Worm (Caenorhabditis elegans) whole organism, L1 larva: Measurements from ENCODE around the gene clec-179.

ENCODE experiments used
- C16A3.4 ChIP-seq: fragments of 150-350 bp; optimal IDR thresholded peaks from 2 replicates; lab custom pipeline; 2014; ENCODE audit warnings: missing biosample characterization, missing genetic modification characterization
- C34B4.2 ChIP-seq: sonication (generic microtip); optimal IDR thresholded peaks from 2 replicates; lab custom pipeline; 2017; ENCODE audit warnings: mild to moderate bottlenecking, missing genetic modification characterization, missing compliant biosample characterization
- aha-1 ChIP-seq: fragments of 150-350 bp; optimal IDR thresholded peaks from 2 replicates; lab custom pipeline; 2014; ENCODE audit warnings: missing biosample characterization, missing genetic modification characterization
- ama-1 ChIP-seq: fragments of 150-350 bp; optimal IDR thresholded peaks from 2 replicates; lab custom pipeline; 2014
- ceh-8 ChIP-seq: fragments of 200-800 bp; sonication (Bioruptor generic); optimal IDR thresholded peaks from 2 replicates; lab custom pipeline; 2018; ENCODE audit warnings: mild to moderate bottlenecking, missing genetic modification characterization, moderate library complexity, missing compliant biosample characterization
- ceh-90 ChIP-seq: sonication (generic microtip); optimal IDR thresholded peaks from 2 replicates; lab custom pipeline; 2016; ENCODE audit warnings: missing genetic modification characterization, missing compliant biosample characterization
- dpl-1 ChIP-seq, 3 experiments: fragments of 150-350 bp in 2 of 3; sonication (generic microtip) in 1 of 3; optimal IDR thresholded peaks; 2 replicates each; lab custom pipeline; 2014 to 2017; ENCODE audit warnings: missing biosample characterization in 3 of 3, missing genetic modification characterization in 3 of 3, missing genetic modification reagents in 3 of 3
- efl-1 ChIP-seq, 4 experiments: fragments of 150-350 bp; optimal IDR thresholded peaks in 3 of 4; peaks in 1 of 4; 1 replicate in 1 of 4; 2 replicates in 3 of 4; lab custom pipeline; 2014; ENCODE audit warnings: missing biosample characterization in 2 of 4, missing genetic modification characterization in 2 of 4, missing genetic modification reagents in 2 of 4
- egl-27 ChIP-seq, 2 experiments: fragments of 150-350 bp in 1 of 2; sonication (generic microtip); optimal IDR thresholded peaks; 3 replicates each; lab custom pipeline; 2017 to 2018; ENCODE audit warnings: missing biosample characterization in 2 of 2, missing genetic modification characterization in 2 of 2, missing genetic modification reagents in 2 of 2
- elt-2 ChIP-seq: sonication (generic microtip); optimal IDR thresholded peaks from 2 replicates; lab custom pipeline; 2016; ENCODE audit warnings: missing genetic modification characterization, mild to moderate bottlenecking, inconsistent platforms, missing compliant biosample characterization, missing genetic modification reagents
- elt-3 ChIP-seq, 6 experiments: fragments of 150-350 bp in 1 of 6; sonication (generic microtip); optimal IDR thresholded peaks; 2 replicates each; lab custom pipeline; 2017 to 2018; ENCODE audit warnings: missing biosample characterization in 6 of 6, missing genetic modification characterization in 6 of 6, inconsistent platforms in 1 of 6
- fkh-4 ChIP-seq: sonication (generic microtip); optimal IDR thresholded peaks from 2 replicates; lab custom pipeline; 2016; ENCODE audit warnings: missing compliant biosample characterization, missing genetic modification characterization, borderline replicate concordance
- fkh-8 ChIP-seq: sonication (generic microtip); optimal IDR thresholded peaks from 2 replicates; lab custom pipeline; 2016; ENCODE audit warnings: mild to moderate bottlenecking, missing genetic modification characterization, missing compliant biosample characterization
- hpl-2 ChIP-seq: fragments of 150-350 bp; optimal IDR thresholded peaks from 2 replicates; lab custom pipeline; 2014; ENCODE audit warnings: missing biosample characterization, missing genetic modification reagents, missing genetic modification characterization
- irx-1 ChIP-seq: sonication (generic microtip); optimal IDR thresholded peaks from 2 replicates; lab custom pipeline; 2016; ENCODE audit warnings: missing genetic modification characterization, missing compliant biosample characterization
- jun-1 ChIP-seq: fragments of 150-350 bp; optimal IDR thresholded peaks from 2 replicates; lab custom pipeline; 2014; ENCODE audit warnings: missing biosample characterization, missing genetic modification reagents, missing genetic modification characterization
- lin-13 ChIP-seq: fragments of 150-350 bp; optimal IDR thresholded peaks from 2 replicates; lab custom pipeline; 2014; ENCODE audit warnings: missing biosample characterization, missing genetic modification reagents, missing genetic modification characterization
- lin-14 ChIP-seq: fragments of 200-800 bp; sonication (Bioruptor generic); optimal IDR thresholded peaks from 2 replicates; lab custom pipeline; 2018; ENCODE audit warnings: mild to moderate bottlenecking, missing genetic modification characterization, moderate library complexity, missing compliant biosample characterization
- lin-15B ChIP-seq: fragments of 150-350 bp; sonication (generic microtip); optimal IDR thresholded peaks from 3 replicates; lab custom pipeline; 2014; ENCODE audit warnings: missing biosample characterization, missing genetic modification characterization
- lin-39 ChIP-seq: fragments of 150-350 bp; optimal IDR thresholded peaks from 2 replicates; lab custom pipeline; 2014; ENCODE audit warnings: missing biosample characterization, missing genetic modification reagents, missing genetic modification characterization
- lsy-2 ChIP-seq, 2 experiments: fragments of 150-350 bp; optimal IDR thresholded peaks; 2 replicates each; lab custom pipeline; 2014; ENCODE audit warnings: missing biosample characterization in 2 of 2, missing genetic modification characterization in 2 of 2
- mef-2 ChIP-seq: fragments of 150-350 bp; optimal IDR thresholded peaks from 2 replicates; lab custom pipeline; 2014; ENCODE audit warnings: missing biosample characterization, missing genetic modification characterization
- mep-1 ChIP-seq: fragments of 150-350 bp; optimal IDR thresholded peaks from 2 replicates; lab custom pipeline; 2014; ENCODE audit warnings: missing biosample characterization, missing genetic modification characterization
- nhr-11 ChIP-seq: fragments of 150-350 bp; optimal IDR thresholded peaks from 2 replicates; lab custom pipeline; 2014; ENCODE audit warnings: missing biosample characterization, missing genetic modification characterization
- nhr-71 ChIP-seq: sonication (generic microtip); optimal IDR thresholded peaks from 2 replicates; lab custom pipeline; 2016; ENCODE audit warnings: mild to moderate bottlenecking, missing genetic modification characterization, moderate library complexity, missing compliant biosample characterization
- nhr-77 ChIP-seq: fragments of 150-350 bp; optimal IDR thresholded peaks from 2 replicates; lab custom pipeline; 2014; ENCODE audit warnings: missing biosample characterization, missing genetic modification characterization
- skn-1 ChIP-seq: fragments of 150-350 bp; optimal IDR thresholded peaks from 2 replicates; lab custom pipeline; 2014; ENCODE audit warnings: missing biosample characterization, missing genetic modification characterization
- snpc-4 ChIP-seq: fragments of 150-350 bp; optimal IDR thresholded peaks from 2 replicates; lab custom pipeline; 2014; ENCODE audit warnings: missing biosample characterization, missing genetic modification characterization
- snu-23 ChIP-seq: sonication (generic microtip); optimal IDR thresholded peaks from 2 replicates; lab custom pipeline; 2016; ENCODE audit warnings: missing genetic modification characterization, missing compliant biosample characterization
- sup-37 ChIP-seq: fragments of 200-800 bp; sonication (Bioruptor generic); optimal IDR thresholded peaks from 2 replicates; lab custom pipeline; 2018; ENCODE audit warnings: mild to moderate bottlenecking, missing genetic modification characterization, missing compliant biosample characterization
- swsn-7 ChIP-seq: sonication (generic microtip); optimal IDR thresholded peaks from 2 replicates; lab custom pipeline; 2016; ENCODE audit warnings: missing genetic modification characterization, missing compliant biosample characterization
- tlp-1 ChIP-seq: fragments of 150-350 bp; optimal IDR thresholded peaks from 2 replicates; lab custom pipeline; 2014; ENCODE audit warnings: missing biosample characterization, missing genetic modification characterization
- unc-62 ChIP-seq: fragments of 150-350 bp; optimal IDR thresholded peaks from 2 replicates; lab custom pipeline; 2014; ENCODE audit warnings: missing biosample characterization, missing genetic modification reagents, missing genetic modification characterization
- unc-98 ChIP-seq: fragments of 200-800 bp; sonication (Bioruptor generic); IDR thresholded peaks from 2 replicates; pipeline ENCODE4 v1.3.6; 2022; ENCODE audit warnings: missing genetic modification characterization, missing compliant biosample characterization
- vab-15 ChIP-seq: sonication (generic microtip); optimal IDR thresholded peaks from 2 replicates; lab custom pipeline; 2017; ENCODE audit warnings: missing genotype, mild to moderate bottlenecking, missing genetic modification characterization, missing compliant biosample characterization
- ztf-11 ChIP-seq, 2 experiments: sonication (generic microtip); optimal IDR thresholded peaks; 2 replicates each; lab custom pipeline; 2016 to 2017; ENCODE audit warnings: missing genetic modification characterization in 2 of 2, missing biosample characterization in 1 of 2, missing compliant biosample characterization in 1 of 2
- ztf-4 ChIP-seq: fragments of 150-350 bp; optimal IDR thresholded peaks from 2 replicates; lab custom pipeline; 2014; ENCODE audit warnings: missing biosample characterization, missing genetic modification characterization

Gene clec-179

ce11 chrIV:7188528-7189422 lies 4.3 kb upstream of the clec-179 start, which contains the start of gene srlf-7 (continued):
- TF ChIP-seq C34B4.2 (tag; lab: Kevin White, UChicago), result no peak
- no peak for TF ChIP-seq tlp-1 (tag; lab: Kevin White, UChicago)
- TF ChIP-seq efl-1 (optimal IDR thresholded peaks at IDR 0.05; lab: Kevin White, UChicago), result peak in 1 of 2 experiments; percentile 25
- no peak for TF ChIP-seq efl-1 (GFP tag; optimal IDR thresholded peaks at IDR 0.05 in 1 of 2; lab: Kevin White, UChicago)
- TF ChIP-seq skn-1 (tag; lab: Kevin White, UChicago), result no peak
- no peak for TF ChIP-seq sup-37 (GFP tag; lab: Kevin White, UChicago)
- peak; percentile 9 for TF ChIP-seq lin-13 (GFP tag; lab: Kevin White, UChicago)
- TF ChIP-seq ama-1 (lab: Kevin White, UChicago), result no peak
- no peak for TF ChIP-seq lin-15B (tag; lab: Kevin White, UChicago)
- TF ChIP-seq unc-98 (GFP tag; lab: Robert Waterston, UW), result no peak
- TF ChIP-seq mep-1 (tag; lab: Kevin White, UChicago), result no peak
- TF ChIP-seq ceh-8 (GFP tag; lab: Kevin White, UChicago), result no peak
- TF ChIP-seq unc-62 (GFP tag; lab: Kevin White, UChicago), result no peak
- TF ChIP-seq C16A3.4 (tag; lab: Kevin White, UChicago), result peak; percentile 37
- no peak for TF ChIP-seq mef-2 (tag; lab: Kevin White, UChicago)
- peak; percentile 58 for TF ChIP-seq nhr-77 (tag; lab: Kevin White, UChicago)
- no peak for TF ChIP-seq ceh-90 (tag; lab: Kevin White, UChicago)
- no peak for TF ChIP-seq lin-39 (tag; lab: Kevin White, UChicago)
- peak; percentile 66 for TF ChIP-seq jun-1 (tag; lab: Kevin White, UChicago)
- TF ChIP-seq lin-14 (GFP tag; lab: Kevin White, UChicago), result peak; percentile 81
- TF ChIP-seq nhr-11, result no peak
- no peak for TF ChIP-seq snpc-4 (tag; lab: Kevin White, UChicago)
- peak in 5 of 6 experiments; percentile 55 to 98 (median 90) for TF ChIP-seq elt-3 (tag; optimal IDR thresholded peaks at IDR 0.05; lab: Kevin White, UChicago)

- TF ChIP-seq irx-1 (tag; lab: Kevin White, UChicago) (no peak), hpl-2 (GFP tag; lab: Kevin White, UChicago) (no peak), snu-23 (GFP tag; lab: Kevin White, UChicago) (no peak), lsy-2 (tag; optimal IDR thresholded peaks at IDR 0.05; lab: Kevin White, UChicago) (no peak)
Observed at ce11 chrIV:7188030-7188429, 3.5 kb upstream of the clec-179 start, which contains the start of gene C42D4.13. Gene C42D4.13, minus strand, starts transcription at chrIV:7188130.

ce11 chrIV:7186756-7187155 lies 2.3 kb upstream of the clec-179 start, which contains the start of gene str-249:
Gene str-249, minus strand, starts transcription at chrIV:7186856.
- TF ChIP-seq elt-2 (tag; lab: Kevin White, UChicago), result no peak
- TF ChIP-seq egl-27 (tag; optimal IDR thresholded peaks at IDR 0.05; lab: Kevin White, UChicago), result no peak
- TF ChIP-seq ztf-4 (tag; lab: Kevin White, UChicago), result no peak
- TF ChIP-seq lin-13 (GFP tag; lab: Kevin White, UChicago), result no peak
- TF ChIP-seq vab-15 (tag; lab: Kevin White, UChicago), result no peak
- TF ChIP-seq lin-15B (tag; lab: Kevin White, UChicago), result no peak
- no peak for TF ChIP-seq nhr-71
- TF ChIP-seq aha-1 (tag; lab: Kevin White, UChicago), result no peak
- no peak for TF ChIP-seq dpl-1 (GFP tag; optimal IDR thresholded peaks at IDR 0.05; lab: Kevin White, UChicago)
- no peak for TF ChIP-seq ceh-8 (GFP tag; lab: Kevin White, UChicago)
- no peak for TF ChIP-seq ztf-11 (tag; optimal IDR thresholded peaks at IDR 0.05; lab: Kevin White, UChicago)
- TF ChIP-seq swsn-7 (tag; lab: Kevin White, UChicago), result no peak
- no peak for TF ChIP-seq fkh-4
- no peak for TF ChIP-seq ceh-90 (tag; lab: Kevin White, UChicago)
- TF ChIP-seq fkh-8, result no peak
- no peak for TF ChIP-seq unc-62 (GFP tag; lab: Kevin White, UChicago)
